Worm (Caenorhabditis elegans) whole organism, L2 larva: Measurements from ENCODE around the gene clec-175.
A peak's percentile ranks its signal among the peaks of the same experiment; 100 is the strongest.

Source experiments
- C34F6.9 ChIP-seq: fragments of 150-350 bp; optimal IDR thresholded peaks from 2 replicates; lab custom pipeline; 2014; ENCODE audit warnings: missing biosample characterization, missing genetic modification characterization
- F13H6.1 ChIP-seq: sonication (generic microtip); optimal IDR thresholded peaks from 2 replicates; lab custom pipeline; 2016; ENCODE audit warnings: missing genetic modification characterization, missing compliant biosample characterization
- R02D3.7 ChIP-seq: fragments of 150-350 bp; optimal IDR thresholded peaks from 2 replicates; lab custom pipeline; 2014; ENCODE audit warnings: missing biosample characterization, missing genetic modification characterization
- Y55F3AM.14 ChIP-seq: fragments of 200-800 bp; sonication (Bioruptor generic); optimal IDR thresholded peaks from 2 replicates; lab custom pipeline; 2018; ENCODE audit warnings: mild to moderate bottlenecking, missing genetic modification characterization, missing compliant biosample characterization
- ZK546.5 ChIP-seq: sonication (generic microtip); optimal IDR thresholded peaks from 2 replicates; lab custom pipeline; 2017; ENCODE audit warnings: missing biosample characterization, missing genetic modification characterization
- alr-1 ChIP-seq: fragments of 150-350 bp; optimal IDR thresholded peaks from 2 replicates; lab custom pipeline; 2014; ENCODE audit warnings: missing biosample characterization, missing genetic modification characterization
- aly-2 ChIP-seq: fragments of 150-350 bp; optimal IDR thresholded peaks from 2 replicates; lab custom pipeline; 2014; ENCODE audit warnings: missing biosample characterization, missing genetic modification characterization
- ama-1 ChIP-seq: fragments of 150-350 bp; optimal IDR thresholded peaks from 2 replicates; lab custom pipeline; 2018; ENCODE audit warnings: inconsistent platforms
- blmp-1 ChIP-seq: sonication (generic microtip); optimal IDR thresholded peaks from 2 replicates; lab custom pipeline; 2017; ENCODE audit warnings: missing genetic modification characterization, mild to moderate bottlenecking, missing compliant biosample characterization, antibody characterized with exemption, moderate library complexity; ENCODE audit not compliant: insufficient read depth
- ceh-16 ChIP-seq: fragments of 150-350 bp; optimal IDR thresholded peaks from 2 replicates; lab custom pipeline; 2014; ENCODE audit warnings: missing biosample characterization, missing genetic modification characterization
- ceh-82 ChIP-seq: fragments of 150-350 bp; optimal IDR thresholded peaks from 2 replicates; lab custom pipeline; 2014; ENCODE audit warnings: missing biosample characterization, missing genetic modification characterization
- crh-2 ChIP-seq: sonication (generic microtip); optimal IDR thresholded peaks from 2 replicates; lab custom pipeline; 2017; ENCODE audit warnings: missing biosample characterization, missing genetic modification characterization
- dmd-4 ChIP-seq: sonication (generic microtip); optimal IDR thresholded peaks from 2 replicates; lab custom pipeline; 2017; ENCODE audit warnings: missing biosample characterization, missing genetic modification characterization
- egl-27 ChIP-seq: sonication (generic microtip); optimal IDR thresholded peaks from 3 replicates; lab custom pipeline; 2017; ENCODE audit warnings: missing biosample characterization, missing genetic modification reagents, missing genetic modification characterization
- elt-1 ChIP-seq: fragments of 150-350 bp; optimal IDR thresholded peaks from 2 replicates; lab custom pipeline; 2014; ENCODE audit warnings: missing biosample characterization, missing genetic modification characterization
- elt-3 ChIP-seq: sonication (generic microtip); optimal IDR thresholded peaks from 2 replicates; lab custom pipeline; 2017; ENCODE audit warnings: missing biosample characterization, missing genetic modification characterization
- fos-1 ChIP-seq: fragments of 150-350 bp; optimal IDR thresholded peaks from 2 replicates; lab custom pipeline; 2014; ENCODE audit warnings: missing biosample characterization, missing genetic modification characterization
- gmeb-1 ChIP-seq: fragments of 150-350 bp; optimal IDR thresholded peaks from 2 replicates; lab custom pipeline; 2014; ENCODE audit warnings: missing biosample characterization, missing genetic modification characterization
- lin-11 ChIP-seq: fragments of 150-350 bp; sonication (generic microtip); optimal IDR thresholded peaks from 2 replicates; lab custom pipeline; 2014; ENCODE audit warnings: missing biosample characterization, missing genetic modification characterization, inconsistent platforms, mixed read lengths
- lin-13 ChIP-seq: fragments of 150-350 bp; optimal IDR thresholded peaks from 2 replicates; lab custom pipeline; 2014; ENCODE audit warnings: missing biosample characterization, missing genetic modification reagents, missing genetic modification characterization
- lin-39 ChIP-seq: fragments of 150-350 bp; optimal IDR thresholded peaks from 2 replicates; lab custom pipeline; 2014; ENCODE audit warnings: missing biosample characterization, missing genetic modification reagents, missing genetic modification characterization
- lsy-2 ChIP-seq, 2 experiments: fragments of 150-350 bp in 1 of 2; sonication (generic microtip) in 1 of 2; optimal IDR thresholded peaks; 2 replicates each; lab custom pipeline; 2014 to 2017; ENCODE audit warnings: missing biosample characterization in 2 of 2, missing genetic modification characterization in 2 of 2
- mab-5 ChIP-seq: fragments of 150-350 bp; optimal IDR thresholded peaks from 2 replicates; lab custom pipeline; 2014; ENCODE audit warnings: missing biosample characterization, missing genetic modification characterization
- mbf-1 ChIP-seq: sonication (generic microtip); optimal IDR thresholded peaks from 2 replicates; lab custom pipeline; 2017; ENCODE audit warnings: missing biosample characterization, missing genetic modification characterization
- mdl-1 ChIP-seq, 2 experiments: fragments of 150-350 bp in 1 of 2; sonication (generic microtip) in 1 of 2; optimal IDR thresholded peaks; 2 replicates each; lab custom pipeline; 2017; ENCODE audit warnings: missing biosample characterization in 2 of 2, missing genetic modification characterization in 2 of 2
- nhr-10 ChIP-seq: sonication (generic microtip); optimal IDR thresholded peaks from 2 replicates; lab custom pipeline; 2017; ENCODE audit warnings: missing biosample characterization, missing genetic modification characterization
- nhr-11 ChIP-seq: fragments of 150-350 bp; optimal IDR thresholded peaks from 2 replicates; lab custom pipeline; 2014; ENCODE audit warnings: missing biosample characterization, missing genetic modification characterization
- nhr-12 ChIP-seq: fragments of 150-350 bp; optimal IDR thresholded peaks from 2 replicates; lab custom pipeline; 2014; ENCODE audit warnings: missing biosample characterization, missing genetic modification characterization
- nhr-129 ChIP-seq: fragments of 150-350 bp; optimal IDR thresholded peaks from 2 replicates; lab custom pipeline; 2014; ENCODE audit warnings: missing biosample characterization, missing genetic modification characterization
- nhr-21 ChIP-seq: fragments of 150-350 bp; optimal IDR thresholded peaks from 2 replicates; lab custom pipeline; 2014; ENCODE audit warnings: missing biosample characterization, missing genetic modification characterization
- nhr-23 ChIP-seq: fragments of 150-350 bp; optimal IDR thresholded peaks from 2 replicates; lab custom pipeline; 2014; ENCODE audit warnings: missing biosample characterization, missing genetic modification reagents, missing genetic modification characterization
- nhr-237 ChIP-seq: fragments of 150-350 bp; optimal IDR thresholded peaks from 2 replicates; lab custom pipeline; 2014; ENCODE audit warnings: missing biosample characterization, missing genetic modification characterization
- nhr-25 ChIP-seq: fragments of 150-350 bp; sonication (generic microtip); optimal IDR thresholded peaks from 3 replicates; lab custom pipeline; 2014; ENCODE audit warnings: missing biosample characterization, missing genetic modification characterization
- nhr-6 ChIP-seq: fragments of 150-350 bp; optimal IDR thresholded peaks from 2 replicates; lab custom pipeline; 2014; ENCODE audit warnings: missing biosample characterization, missing genetic modification characterization
- nhr-77 ChIP-seq: fragments of 150-350 bp; optimal IDR thresholded peaks from 2 replicates; lab custom pipeline; 2014; ENCODE audit warnings: missing biosample characterization, missing genetic modification characterization
- peb-1 ChIP-seq: fragments of 150-350 bp; optimal IDR thresholded peaks from 2 replicates; lab custom pipeline; 2014; ENCODE audit warnings: missing biosample characterization, missing genetic modification characterization
- sem-4 ChIP-seq: fragments of 150-350 bp; optimal IDR thresholded peaks from 2 replicates; lab custom pipeline; 2014; ENCODE audit warnings: missing biosample characterization, missing genetic modification reagents, missing genetic modification characterization
- skn-1 ChIP-seq: sonication (generic microtip); optimal IDR thresholded peaks from 2 replicates; lab custom pipeline; 2017; ENCODE audit warnings: missing biosample characterization, missing genetic modification characterization
- sma-3 ChIP-seq: sonication (generic microtip); optimal IDR thresholded peaks from 2 replicates; lab custom pipeline; 2016; ENCODE audit warnings: missing genetic modification reagents, missing genetic modification characterization, missing compliant biosample characterization
- sma-9 ChIP-seq, 2 experiments: fragments of 150-350 bp in 1 of 2; sonication (generic microtip) in 1 of 2; optimal IDR thresholded peaks; 2 replicates each; lab custom pipeline; 2014 to 2016; ENCODE audit warnings: missing genetic modification characterization in 2 of 2, mild to moderate bottlenecking in 1 of 2, missing biosample characterization in 1 of 2, missing compliant biosample characterization in 1 of 2, missing genetic modification reagents in 1 of 2, moderate library complexity in 1 of 2
- snpc-4 ChIP-seq: fragments of 150-350 bp; optimal IDR thresholded peaks from 2 replicates; lab custom pipeline; 2014; ENCODE audit warnings: missing biosample characterization, missing genetic modification characterization
- unc-39 ChIP-seq: fragments of 150-350 bp; optimal IDR thresholded peaks from 2 replicates; lab custom pipeline; 2014; ENCODE audit warnings: missing biosample characterization, missing genetic modification characterization
- unc-55 ChIP-seq: fragments of 150-350 bp; sonication (generic microtip); optimal IDR thresholded peaks from 3 replicates; lab custom pipeline; 2014; ENCODE audit warnings: missing biosample characterization, missing genetic modification reagents, missing genetic modification characterization
- unc-62 ChIP-seq: fragments of 150-350 bp; optimal IDR thresholded peaks from 2 replicates; lab custom pipeline; 2014; ENCODE audit warnings: missing biosample characterization, missing genetic modification reagents, missing genetic modification characterization
- zag-1 ChIP-seq: fragments of 150-350 bp; optimal IDR thresholded peaks from 2 replicates; lab custom pipeline; 2014; ENCODE audit warnings: missing biosample characterization, missing genetic modification characterization
- ztf-1 ChIP-seq: fragments of 200-800 bp; sonication (Bioruptor generic); conservative IDR thresholded peaks from 2 replicates; pipeline ENCODE4 v1.3.6; 2022; ENCODE audit warnings: missing genetic modification characterization, missing compliant biosample characterization
- ztf-11 ChIP-seq: sonication (generic microtip); optimal IDR thresholded peaks from 2 replicates; lab custom pipeline; 2017; ENCODE audit warnings: missing biosample characterization, missing genetic modification characterization
- ztf-4 ChIP-seq: fragments of 150-350 bp; optimal IDR thresholded peaks from 2 replicates; lab custom pipeline; 2014; ENCODE audit warnings: missing biosample characterization, missing genetic modification characterization

clec-175 gene

DNA sequence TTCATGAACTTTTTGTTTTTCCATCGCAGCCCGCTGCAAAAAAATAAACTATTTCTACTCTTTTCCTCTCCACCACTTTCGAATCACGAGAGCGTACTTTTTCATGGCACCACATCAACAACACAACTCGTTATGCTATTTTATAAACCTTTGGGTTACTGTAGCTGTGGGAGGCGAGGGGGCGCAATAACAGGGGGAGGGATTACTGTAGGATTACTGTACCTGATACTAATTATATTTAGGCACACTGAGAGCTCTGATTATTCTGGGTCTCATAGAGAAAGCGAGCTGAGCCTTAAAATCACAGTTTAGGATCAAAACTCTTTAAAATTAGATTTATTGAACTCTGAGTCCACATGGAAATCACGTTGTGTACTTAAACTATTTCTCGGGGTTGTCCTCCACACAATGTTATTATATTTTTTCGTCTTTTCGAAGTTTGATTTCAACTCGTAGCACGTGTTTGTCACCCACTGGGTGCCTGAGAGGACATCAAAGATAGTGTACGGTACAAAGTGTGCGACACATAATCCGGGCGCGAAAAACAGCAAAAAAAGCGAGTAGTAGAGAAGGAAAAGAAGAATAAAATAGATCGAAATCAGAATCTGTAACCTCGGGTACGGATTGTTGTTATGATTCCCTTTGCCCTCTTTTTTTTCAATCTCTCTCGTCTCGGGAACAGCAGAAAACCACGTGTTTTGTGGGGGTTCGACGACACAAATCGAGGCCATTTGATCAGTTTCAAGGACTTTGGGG is 50.5 kb downstream of the clec-175 start:
- TF ChIP-seq aly-2 (tag; lab: Kevin White, UChicago), result no peak
- TF ChIP-seq mbf-1 (tag; lab: Kevin White, UChicago), result no peak
- no peak for TF ChIP-seq C34F6.9 (tag; lab: Kevin White, UChicago)
- TF ChIP-seq nhr-21, result peak; percentile 69
- TF ChIP-seq egl-27 (tag; lab: Kevin White, UChicago), result peak; percentile 2
- no peak for TF ChIP-seq unc-55 (GFP tag; lab: Kevin White, UChicago)
- TF ChIP-seq nhr-6, result peak; percentile 38
- no peak for TF ChIP-seq unc-62
- no peak for TF ChIP-seq peb-1
- TF ChIP-seq ceh-82 (tag; lab: Kevin White, UChicago), result no peak
- TF ChIP-seq sma-3 (GFP tag; lab: Kevin White, UChicago), result peak; percentile 55
- TF ChIP-seq nhr-12 (tag; lab: Kevin White, UChicago), result no peak
- peak; percentile 81 for TF ChIP-seq sma-9 (GFP tag; optimal IDR thresholded peaks at IDR 0.05; lab: Kevin White, UChicago)
- no peak for TF ChIP-seq sma-9 (tag; optimal IDR thresholded peaks at IDR 0.05; lab: Kevin White, UChicago)
- TF ChIP-seq elt-3, result no peak
- TF ChIP-seq crh-2 (tag; lab: Kevin White, UChicago), result peak; percentile 46
- TF ChIP-seq nhr-25 (tag; lab: Kevin White, UChicago), result peak; percentile 81
- TF ChIP-seq zag-1 (tag; lab: Kevin White, UChicago), result no peak
- TF ChIP-seq Y55F3AM.14 (GFP tag; lab: Kevin White, UChicago), result no peak
- TF ChIP-seq R02D3.7 (tag; lab: Kevin White, UChicago), result no peak
- TF ChIP-seq ZK546.5, result no peak
- no peak for TF ChIP-seq alr-1 (tag; lab: Kevin White, UChicago)
- TF ChIP-seq blmp-1, result peak; percentile 60
- TF ChIP-seq dmd-4, result no peak
- TF ChIP-seq ama-1 (lab: Kevin White, UChicago), result no peak
- TF ChIP-seq snpc-4 (tag; lab: Kevin White, UChicago), result no peak
- peak in 1 of 2 experiments; percentile 17 for TF ChIP-seq lsy-2 (tag; optimal IDR thresholded peaks at IDR 0.05; lab: Kevin White, UChicago)
- TF ChIP-seq elt-1, result no peak
- peak; percentile 43 for TF ChIP-seq F13H6.1 (tag; lab: Kevin White, UChicago)
- TF ChIP-seq lin-11 (tag; lab: Kevin White, UChicago), result no peak
- no peak for TF ChIP-seq skn-1 (tag; lab: Kevin White, UChicago)
- no peak for TF ChIP-seq lin-13 (GFP tag; lab: Kevin White, UChicago)
- no peak for TF ChIP-seq ztf-1 (GFP tag; lab: Robert Waterston, UW)
- peak; percentile 69 for TF ChIP-seq nhr-129
- TF ChIP-seq unc-39 (tag; lab: Kevin White, UChicago), result no peak
- TF ChIP-seq fos-1, result no peak
- peak; percentile 64 for TF ChIP-seq gmeb-1
- no peak for TF ChIP-seq sem-4 (tag; lab: Kevin White, UChicago)
- TF ChIP-seq nhr-77, result no peak
- no peak for TF ChIP-seq nhr-10 (tag; lab: Kevin White, UChicago)
- peak; percentile 10 for TF ChIP-seq ztf-4 (tag; lab: Kevin White, UChicago)
- no peak for TF ChIP-seq ztf-11 (tag; lab: Kevin White, UChicago)
- no peak for TF ChIP-seq nhr-11 (tag; lab: Kevin White, UChicago)
- TF ChIP-seq mab-5 (tag; lab: Kevin White, UChicago), result no peak
- TF ChIP-seq lin-39, result no peak
- TF ChIP-seq mdl-1 (tag; optimal IDR thresholded peaks at IDR 0.05; lab: Kevin White, UChicago), result peak; percentile 52
- TF ChIP-seq ceh-16 (tag; lab: Kevin White, UChicago), result no peak
- TF ChIP-seq nhr-23 (tag; lab: Kevin White, UChicago), result no peak
- TF ChIP-seq nhr-237 (tag; lab: Kevin White, UChicago), result no peak
